Worm (Caenorhabditis elegans): Measurements from ENCODE around the gene srx-45.

- TF ChIP-seq flt-1 (GFP tag; IDR thresholded peaks at IDR 0.05) (no peak), tab-1 (GFP tag; IDR thresholded peaks at IDR 0.05) (no peak), med-1 (GFP tag; optimal IDR thresholded peaks at IDR 0.05; ENCODE audit: insufficient read depth) (no peak), klf-2 (GFP tag; conservative IDR thresholded peaks at IDR 0.05) (no peak), ztf-29 (GFP tag; IDR thresholded peaks at IDR 0.05) (no peak), T22C8.4 (GFP tag; IDR thresholded peaks at IDR 0.05) (no peak)
Observed at ce11 chrIII:9254988-9255387, 51.5 kb downstream of the srx-45 start.

All from whole organism, midembryonic.